Worm (Caenorhabditis elegans) whole organism, young adult: ENCODE results near the gene srbc-40.

Source experiments
- B0336.3 ChIP-seq: fragments of 200-800 bp; sonication (Bioruptor generic); IDR thresholded peaks from 2 replicates; pipeline ENCODE4 v1.3.6; 2022; ENCODE audit warnings: missing genetic modification characterization, missing compliant biosample characterization
- D2030.7 ChIP-seq: fragments of 200-800 bp; sonication (Bioruptor generic); IDR thresholded peaks from 2 replicates; pipeline ENCODE4 v1.3.6; 2022; ENCODE audit warnings: missing genetic modification reagents, missing genetic modification characterization, missing compliant biosample characterization
- K11D2.4 ChIP-seq: fragments of 200-800 bp; sonication (Bioruptor generic); IDR thresholded peaks from 2 replicates; pipeline ENCODE4 v1.3.6; 2022; ENCODE audit warnings: missing genetic modification reagents, missing genetic modification characterization, missing compliant biosample characterization
- K12H6.12 ChIP-seq: fragments of 200-800 bp; sonication (Bioruptor generic); optimal IDR thresholded peaks from 2 replicates; lab custom pipeline; 2018; ENCODE audit warnings: mild to moderate bottlenecking, missing genetic modification characterization, missing compliant biosample characterization
- T26A5.8 ChIP-seq: sonication (generic microtip); optimal IDR thresholded peaks from 2 replicates; lab custom pipeline; 2016; ENCODE audit warnings: missing genetic modification characterization, missing compliant biosample characterization
- Y53F4B.3 ChIP-seq: fragments of 200-800 bp; sonication (Bioruptor generic); IDR thresholded peaks from 2 replicates; pipeline ENCODE4 v1.3.6; 2022; ENCODE audit warnings: missing genetic modification reagents, missing genetic modification characterization, missing compliant biosample characterization
- Y67H2A.10 ChIP-seq: fragments of 200-800 bp; sonication (Bioruptor generic); conservative IDR thresholded peaks from 2 replicates; pipeline ENCODE4 v1.3.6; 2022; ENCODE audit warnings: missing genetic modification reagents, missing genetic modification characterization, missing compliant biosample characterization
- Y95B8A.8 ChIP-seq: fragments of 200-800 bp; sonication (Bioruptor generic); IDR thresholded peaks from 2 replicates; pipeline ENCODE4 v1.3.6; 2022; ENCODE audit warnings: missing genetic modification reagents, missing genetic modification characterization, missing compliant biosample characterization
- ZK185.1 ChIP-seq: sonication (generic microtip); optimal IDR thresholded peaks from 2 replicates; lab custom pipeline; 2016; ENCODE audit warnings: mild to moderate bottlenecking, missing genetic modification characterization, missing compliant biosample characterization; ENCODE audit not compliant: poor library complexity, severe bottlenecking
- aptf-2 ChIP-seq: fragments of 200-800 bp; sonication (Bioruptor generic); conservative IDR thresholded peaks from 2 replicates; pipeline ENCODE4 v1.3.6; 2022; ENCODE audit warnings: missing genetic modification reagents, missing genetic modification characterization, missing compliant biosample characterization
- ccch-3 ChIP-seq: fragments of 200-800 bp; sonication (Bioruptor generic); optimal IDR thresholded peaks from 2 replicates; lab custom pipeline; 2018; ENCODE audit warnings: mild to moderate bottlenecking, missing genetic modification characterization, missing compliant biosample characterization
- ceh-100 ChIP-seq: fragments of 200-800 bp; sonication (Bioruptor generic); IDR thresholded peaks from 2 replicates; pipeline ENCODE4 v1.3.6; 2022; ENCODE audit warnings: missing genetic modification reagents, missing genetic modification characterization, missing compliant biosample characterization
- ceh-27 ChIP-seq: fragments of 200-800 bp; sonication (Bioruptor generic); optimal IDR thresholded peaks from 2 replicates; lab custom pipeline; 2018; ENCODE audit warnings: mild to moderate bottlenecking, missing genetic modification characterization, moderate library complexity, missing compliant biosample characterization
- ceh-79 ChIP-seq: sonication (generic microtip); optimal IDR thresholded peaks from 2 replicates; lab custom pipeline; 2017; ENCODE audit warnings: mild to moderate bottlenecking, missing genetic modification characterization, missing compliant biosample characterization
- chd-7 ChIP-seq: sonication (generic microtip); optimal IDR thresholded peaks from 2 replicates; lab custom pipeline; 2016; ENCODE audit warnings: mild to moderate bottlenecking, missing genetic modification characterization, moderate library complexity, missing compliant biosample characterization
- dpff-1 ChIP-seq: sonication (generic microtip); optimal IDR thresholded peaks from 2 replicates; lab custom pipeline; 2017; ENCODE audit warnings: mild to moderate bottlenecking, missing genetic modification characterization, missing compliant biosample characterization
- egrh-3 ChIP-seq: fragments of 200-800 bp; sonication (Bioruptor generic); IDR thresholded peaks from 2 replicates; pipeline ENCODE4 v1.3.6; 2022; ENCODE audit warnings: missing genetic modification reagents, missing genetic modification characterization, missing compliant biosample characterization
- fkh-3 ChIP-seq: sonication (generic microtip); optimal IDR thresholded peaks from 2 replicates; lab custom pipeline; 2016; ENCODE audit warnings: mild to moderate bottlenecking, missing genetic modification characterization, missing compliant biosample characterization
- hlh-26 ChIP-seq: fragments of 200-800 bp; sonication (Bioruptor generic); conservative IDR thresholded peaks from 2 replicates; pipeline ENCODE4 v1.3.6; 2022; ENCODE audit warnings: missing genetic modification reagents, missing genetic modification characterization, missing compliant biosample characterization
- hmg-20 ChIP-seq: fragments of 200-800 bp; sonication (Bioruptor generic); IDR thresholded peaks from 2 replicates; pipeline ENCODE4 v1.3.6; 2022; ENCODE audit warnings: missing genetic modification reagents, missing genetic modification characterization, missing compliant biosample characterization
- lag-1 ChIP-seq: fragments of 200-800 bp; sonication (Bioruptor generic); IDR thresholded peaks from 2 replicates; pipeline ENCODE4 v1.3.6; 2022; ENCODE audit warnings: missing genetic modification reagents, missing genetic modification characterization, missing compliant biosample characterization
- lin-26 ChIP-seq: fragments of 200-800 bp; sonication (Bioruptor generic); IDR thresholded peaks from 2 replicates; pipeline ENCODE4 v1.3.6; 2022; ENCODE audit warnings: missing genetic modification reagents, missing genetic modification characterization, missing compliant biosample characterization
- lin-35 ChIP-seq, 3 experiments: fragments of 150-350 bp in 2 of 3; sonication (generic microtip) in 1 of 3; optimal IDR thresholded peaks; 2 replicates each; lab custom pipeline; 2014 to 2018; ENCODE audit warnings: missing biosample characterization in 3 of 3, missing genetic modification characterization in 3 of 3, missing genetic modification reagents in 3 of 3
- madf-10 ChIP-seq: sonication (generic microtip); optimal IDR thresholded peaks from 2 replicates; lab custom pipeline; 2016; ENCODE audit warnings: mild to moderate bottlenecking, missing genetic modification characterization, missing compliant biosample characterization
- madf-6 ChIP-seq: fragments of 200-800 bp; sonication (Bioruptor generic); IDR thresholded peaks from 2 replicates; pipeline ENCODE4 v1.3.6; 2022; ENCODE audit warnings: missing genetic modification reagents, missing genetic modification characterization, missing compliant biosample characterization
- mes-4 ChIP-seq: sonication (generic microtip); optimal IDR thresholded peaks from 2 replicates; lab custom pipeline; 2016; ENCODE audit warnings: missing genotype, missing genetic modification characterization, missing compliant biosample characterization
- mxl-1 ChIP-seq: sonication (generic microtip); optimal IDR thresholded peaks from 2 replicates; lab custom pipeline; 2016; ENCODE audit warnings: missing genetic modification characterization, missing compliant biosample characterization
- nfyb-1 ChIP-seq: fragments of 200-800 bp; sonication (Bioruptor generic); IDR thresholded peaks from 2 replicates; pipeline ENCODE4 v1.3.6; 2022; ENCODE audit warnings: missing genetic modification reagents, missing genetic modification characterization, missing compliant biosample characterization
- pbrm-1 ChIP-seq: fragments of 200-800 bp; sonication (Bioruptor generic); IDR thresholded peaks from 2 replicates; pipeline ENCODE4 v1.3.6; 2022; ENCODE audit warnings: missing genetic modification reagents, missing genetic modification characterization, missing compliant biosample characterization
- pha-4 ChIP-seq: fragments of 150-350 bp; sonication (generic microtip); optimal IDR thresholded peaks from 2 replicates; lab custom pipeline; 2014; ENCODE audit warnings: missing biosample characterization, missing genetic modification reagents, missing genetic modification characterization
- rpc-1 ChIP-seq, 2 experiments: fragments of 150-350 bp in 1 of 2; sonication (generic microtip) in 1 of 2; optimal IDR thresholded peaks; 2 replicates each; lab custom pipeline; 2014 to 2018; ENCODE audit warnings: missing biosample characterization in 1 of 2, missing genetic modification characterization in 1 of 2, missing genetic modification reagents in 1 of 2, missing genotype in 1 of 2
- sea-2 ChIP-seq: fragments of 200-800 bp; sonication (Bioruptor generic); IDR thresholded peaks from 2 replicates; pipeline ENCODE4 v1.3.6; 2022; ENCODE audit warnings: missing genetic modification characterization, missing compliant biosample characterization
- snpc-1.1 ChIP-seq: sonication (generic microtip); optimal IDR thresholded peaks from 2 replicates; lab custom pipeline; 2017; ENCODE audit warnings: missing genetic modification characterization, mild to moderate bottlenecking, missing compliant biosample characterization, antibody characterized with exemption, moderate library complexity, missing genotype, missing genetic modification reagents; ENCODE audit not compliant: insufficient read depth
- zfh-2 ChIP-seq: fragments of 200-800 bp; sonication (Bioruptor generic); conservative IDR thresholded peaks from 2 replicates; pipeline ENCODE4 v1.3.6; 2022; ENCODE audit warnings: missing genetic modification reagents, missing genetic modification characterization, missing compliant biosample characterization
- ztf-18 ChIP-seq: sonication (generic microtip); optimal IDR thresholded peaks from 2 replicates; lab custom pipeline; 2016; ENCODE audit warnings: missing genotype, mild to moderate bottlenecking, missing genetic modification characterization, missing compliant biosample characterization
- ztf-22 ChIP-seq: fragments of 200-800 bp; sonication (Bioruptor generic); optimal IDR thresholded peaks from 2 replicates; lab custom pipeline; 2018; ENCODE audit warnings: mild to moderate bottlenecking, missing genetic modification characterization, moderate library complexity, missing compliant biosample characterization
- ztf-25 ChIP-seq: fragments of 200-800 bp; sonication (Bioruptor generic); IDR thresholded peaks from 2 replicates; pipeline ENCODE4 v1.3.6; 2022; ENCODE audit warnings: missing genetic modification reagents, missing genetic modification characterization, missing compliant biosample characterization

srbc-40 gene

ce11 chrV:761882-762281, 42.3 kb upstream of the srbc-40 start, which contains the start of gene C05E4.12:
Gene C05E4.12, minus strand, starts transcription at chrV:761982.
- TF ChIP-seq ztf-25 (GFP tag; lab: Robert Waterston, UW) (no peak), egrh-3 (GFP tag; lab: Robert Waterston, UW) (no peak), ceh-79 (tag; lab: Kevin White, UChicago) (no peak), mxl-1 (no peak), hmg-20 (GFP tag; lab: Robert Waterston, UW) (no peak), madf-10 (tag; lab: Kevin White, UChicago) (no peak), ceh-100 (no peak), pha-4 (tag; lab: Kevin White, UChicago) (no peak), madf-6 (GFP tag; lab: Robert Waterston, UW) (no peak), ztf-18 (no peak), lag-1 (no peak), K12H6.12 (tag; lab: Kevin White, UChicago) (no peak), snpc-1.1 (no peak), Y67H2A.10 (GFP tag; lab: Robert Waterston, UW) (no peak), ztf-22 (GFP tag; lab: Kevin White, UChicago) (no peak), Y53F4B.3 (GFP tag; lab: Robert Waterston, UW) (no peak), ccch-3 (GFP tag; lab: Kevin White, UChicago) (no peak), ZK185.1 (tag; lab: Kevin White, UChicago) (no peak), sea-2 (GFP tag; lab: Robert Waterston, UW) (no peak), rpc-1 (optimal IDR thresholded peaks at IDR 0.05; lab: Kevin White, UChicago) (no peak), rpc-1 (tag; optimal IDR thresholded peaks at IDR 0.05; lab: Kevin White, UChicago) (no peak)

- TF ChIP-seq chd-7 (tag; lab: Kevin White, UChicago) (no peak), lin-26 (no peak), hlh-26 (no peak), ceh-27 (GFP tag; lab: Kevin White, UChicago) (no peak)
These were observed 41.6 kb upstream of the srbc-40 start, which contains the start of gene C05E4.15 for ce11 chrV:761235-761634. Gene C05E4.15, minus strand, starts transcription at chrV:761335.

ce11 chrV:756169-756568, 36.5 kb upstream of the srbc-40 start, which contains the start of gene str-20:
Gene str-20, plus strand, starts transcription at chrV:756469.
- no peak for TF ChIP-seq K11D2.4
- TF ChIP-seq nfyb-1 (GFP tag; lab: Robert Waterston, UW) = no peak
- no peak for TF ChIP-seq fkh-3 (tag; lab: Kevin White, UChicago)
- TF ChIP-seq T26A5.8 = no peak
- TF ChIP-seq B0336.3 (GFP tag; lab: Robert Waterston, UW) = no peak
- no peak for TF ChIP-seq dpff-1 (tag; lab: Kevin White, UChicago)
- no peak for TF ChIP-seq pbrm-1 (GFP tag; lab: Robert Waterston, UW)
- TF ChIP-seq lin-35 (GFP tag; optimal IDR thresholded peaks at IDR 0.05; lab: Kevin White, UChicago) = no peak
- TF ChIP-seq Y95B8A.8 = no peak
- no peak for TF ChIP-seq aptf-2 (GFP tag; lab: Robert Waterston, UW)
- no peak for TF ChIP-seq chd-7 (tag; lab: Kevin White, UChicago)
- TF ChIP-seq D2030.7 = no peak
- TF ChIP-seq mes-4 (tag; lab: Kevin White, UChicago) = no peak
- no peak for TF ChIP-seq ZK185.1 (tag; lab: Kevin White, UChicago)
- no peak for TF ChIP-seq zfh-2
- no peak for TF ChIP-seq sea-2 (GFP tag; lab: Robert Waterston, UW)
- TF ChIP-seq, all 124 proteins: peak for 0
